Worm (Caenorhabditis elegans) whole organism, L2 larva: ENCODE data around the gene C05D11.8.
A peak's percentile ranks its signal among the peaks of the same experiment; 100 is the strongest.

Experiments
- R02D3.7 ChIP-seq: fragments of 150-350 bp; optimal IDR thresholded peaks from 2 replicates; lab custom pipeline; 2014; ENCODE audit warnings: missing biosample characterization, missing genetic modification characterization
- blmp-1 ChIP-seq: sonication (generic microtip); optimal IDR thresholded peaks from 2 replicates; lab custom pipeline; 2017; ENCODE audit warnings: missing genetic modification characterization, mild to moderate bottlenecking, missing compliant biosample characterization, antibody characterized with exemption, moderate library complexity; ENCODE audit not compliant: insufficient read depth
- ceh-16 ChIP-seq: fragments of 150-350 bp; optimal IDR thresholded peaks from 2 replicates; lab custom pipeline; 2014; ENCODE audit warnings: missing biosample characterization, missing genetic modification characterization
- gmeb-1 ChIP-seq: fragments of 150-350 bp; optimal IDR thresholded peaks from 2 replicates; lab custom pipeline; 2014; ENCODE audit warnings: missing biosample characterization, missing genetic modification characterization
- lin-39 ChIP-seq: fragments of 150-350 bp; optimal IDR thresholded peaks from 2 replicates; lab custom pipeline; 2014; ENCODE audit warnings: missing biosample characterization, missing genetic modification reagents, missing genetic modification characterization
- nhr-10 ChIP-seq: sonication (generic microtip); optimal IDR thresholded peaks from 2 replicates; lab custom pipeline; 2017; ENCODE audit warnings: missing biosample characterization, missing genetic modification characterization
- nhr-11 ChIP-seq: fragments of 150-350 bp; optimal IDR thresholded peaks from 2 replicates; lab custom pipeline; 2014; ENCODE audit warnings: missing biosample characterization, missing genetic modification characterization
- nhr-12 ChIP-seq: fragments of 150-350 bp; optimal IDR thresholded peaks from 2 replicates; lab custom pipeline; 2014; ENCODE audit warnings: missing biosample characterization, missing genetic modification characterization
- nhr-77 ChIP-seq: fragments of 150-350 bp; optimal IDR thresholded peaks from 2 replicates; lab custom pipeline; 2014; ENCODE audit warnings: missing biosample characterization, missing genetic modification characterization
- sem-4 ChIP-seq: fragments of 150-350 bp; optimal IDR thresholded peaks from 2 replicates; lab custom pipeline; 2014; ENCODE audit warnings: missing biosample characterization, missing genetic modification reagents, missing genetic modification characterization
- skn-1 ChIP-seq: sonication (generic microtip); optimal IDR thresholded peaks from 2 replicates; lab custom pipeline; 2017; ENCODE audit warnings: missing biosample characterization, missing genetic modification characterization
- snpc-4 ChIP-seq: fragments of 150-350 bp; optimal IDR thresholded peaks from 2 replicates; lab custom pipeline; 2014; ENCODE audit warnings: missing biosample characterization, missing genetic modification characterization
- unc-39 ChIP-seq: fragments of 150-350 bp; optimal IDR thresholded peaks from 2 replicates; lab custom pipeline; 2014; ENCODE audit warnings: missing biosample characterization, missing genetic modification characterization

DNA sequence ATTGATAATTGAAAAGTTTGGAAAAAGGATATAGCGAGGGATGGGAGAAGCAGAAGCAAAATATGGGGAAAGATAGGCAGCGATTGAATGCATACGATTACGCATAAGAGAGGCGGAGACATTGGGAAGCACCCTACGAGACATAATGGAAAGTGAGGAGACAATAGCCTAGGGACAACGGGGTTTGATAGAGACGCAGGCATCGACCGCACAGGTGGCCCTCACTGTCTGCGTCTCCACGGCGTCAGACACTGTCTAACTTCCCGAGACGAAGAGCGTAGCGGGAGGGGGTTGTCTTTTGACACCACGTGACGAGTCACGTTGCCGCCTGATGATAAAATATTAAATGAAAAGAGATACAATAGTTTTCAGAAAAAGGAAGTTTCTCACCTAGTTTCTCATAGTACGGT is 6.1 kb downstream of the C05D11.8 start:
- TF ChIP-seq gmeb-1 (tag; lab: Kevin White, UChicago) (peak; percentile 85), blmp-1 (tag; lab: Kevin White, UChicago) (peak; percentile 83), nhr-11 (tag; lab: Kevin White, UChicago) (no peak), sem-4 (tag; lab: Kevin White, UChicago) (peak; percentile 81), lin-39 (no peak), nhr-12 (tag; lab: Kevin White, UChicago) (no peak), R02D3.7 (tag; lab: Kevin White, UChicago) (no peak), nhr-77 (tag; lab: Kevin White, UChicago) (no peak), nhr-10 (peak; percentile 46), skn-1 (tag; lab: Kevin White, UChicago) (no peak), ceh-16 (tag; lab: Kevin White, UChicago) (peak; percentile 53), unc-39 (tag; lab: Kevin White, UChicago) (no peak), snpc-4 (tag; lab: Kevin White, UChicago) (no peak)
